Worm (Caenorhabditis elegans) whole organism, L3 larva: Measurements from ENCODE around the gene F31F7.1.

ENCODE experiments used
- ZK546.5 ChIP-seq: sonication (generic microtip); optimal IDR thresholded peaks from 2 replicates; lab custom pipeline; 2017; ENCODE audit warnings: missing biosample characterization, missing genetic modification characterization
- aly-2 ChIP-seq: fragments of 150-350 bp; optimal IDR thresholded peaks from 2 replicates; lab custom pipeline; 2014; ENCODE audit warnings: missing biosample characterization, missing genetic modification characterization
- ceh-16 ChIP-seq: sonication (generic microtip); optimal IDR thresholded peaks from 2 replicates; lab custom pipeline; 2017; ENCODE audit warnings: missing biosample characterization, missing genetic modification characterization
- ceh-28 ChIP-seq: fragments of 150-350 bp; optimal IDR thresholded peaks from 2 replicates; lab custom pipeline; 2014; ENCODE audit warnings: missing biosample characterization, missing genetic modification reagents, missing genetic modification characterization
- daf-12 ChIP-seq: fragments of 150-350 bp; optimal IDR thresholded peaks from 2 replicates; lab custom pipeline; 2014; ENCODE audit warnings: missing biosample characterization, missing genetic modification reagents, missing genetic modification characterization
- egl-27 ChIP-seq: sonication (generic microtip); optimal IDR thresholded peaks from 4 replicates; lab custom pipeline; 2017; ENCODE audit warnings: missing biosample characterization, missing genetic modification reagents, missing genetic modification characterization
- elt-1 ChIP-seq: fragments of 150-350 bp; optimal IDR thresholded peaks from 2 replicates; lab custom pipeline; 2014; ENCODE audit warnings: missing biosample characterization, missing genetic modification characterization
- elt-2 ChIP-seq: sonication (generic microtip); optimal IDR thresholded peaks from 2 replicates; lab custom pipeline; 2016; ENCODE audit warnings: missing genetic modification reagents, mild to moderate bottlenecking, missing genetic modification characterization, missing compliant biosample characterization
- elt-3 ChIP-seq, 3 experiments: fragments of 150-350 bp in 1 of 3; sonication (generic microtip) in 2 of 3; optimal IDR thresholded peaks; 2 replicates in 2 of 3; 4 replicates in 1 of 3; lab custom pipeline; 2014 to 2017; ENCODE audit warnings: missing biosample characterization in 3 of 3, missing genetic modification characterization in 3 of 3
- fos-1 ChIP-seq: fragments of 150-350 bp; optimal IDR thresholded peaks from 2 replicates; lab custom pipeline; 2014; ENCODE audit warnings: missing biosample characterization, missing genetic modification characterization
- hmg-11 ChIP-seq: sonication (generic microtip); optimal IDR thresholded peaks from 2 replicates; lab custom pipeline; 2016; ENCODE audit warnings: missing genetic modification characterization, missing compliant biosample characterization
- jun-1 ChIP-seq: fragments of 150-350 bp; optimal IDR thresholded peaks from 2 replicates; lab custom pipeline; 2014; ENCODE audit warnings: missing biosample characterization, missing genetic modification reagents, missing genetic modification characterization
- lin-15B ChIP-seq: fragments of 150-350 bp; optimal IDR thresholded peaks from 2 replicates; lab custom pipeline; 2014; ENCODE audit warnings: missing biosample characterization, missing genetic modification characterization
- lin-39 ChIP-seq: fragments of 150-350 bp; optimal IDR thresholded peaks from 2 replicates; lab custom pipeline; 2018; ENCODE audit warnings: missing biosample characterization, missing genetic modification reagents, missing genetic modification characterization
- lsy-12 ChIP-seq: sonication (generic microtip); optimal IDR thresholded peaks from 2 replicates; lab custom pipeline; 2016; ENCODE audit warnings: mild to moderate bottlenecking, missing genetic modification characterization, missing compliant biosample characterization
- mdl-1 ChIP-seq: fragments of 150-350 bp; optimal IDR thresholded peaks from 2 replicates; lab custom pipeline; 2014; ENCODE audit warnings: missing biosample characterization, missing genetic modification characterization
- nfya-1 ChIP-seq: sonication (generic microtip); optimal IDR thresholded peaks from 2 replicates; lab custom pipeline; 2017; ENCODE audit warnings: missing genetic modification characterization, mild to moderate bottlenecking, missing compliant biosample characterization, antibody characterized with exemption, moderate library complexity; ENCODE audit not compliant: insufficient read depth
- nhr-11 ChIP-seq: fragments of 150-350 bp; optimal IDR thresholded peaks from 2 replicates; lab custom pipeline; 2014; ENCODE audit warnings: missing biosample characterization, missing genetic modification characterization
- nhr-12 ChIP-seq: fragments of 150-350 bp; optimal IDR thresholded peaks from 2 replicates; lab custom pipeline; 2014; ENCODE audit warnings: missing biosample characterization, missing genetic modification characterization
- nhr-23 ChIP-seq: fragments of 150-350 bp; optimal IDR thresholded peaks from 2 replicates; lab custom pipeline; 2014; ENCODE audit warnings: missing biosample characterization, missing genetic modification reagents, missing genetic modification characterization
- nhr-237 ChIP-seq: fragments of 150-350 bp; optimal IDR thresholded peaks from 2 replicates; lab custom pipeline; 2014; ENCODE audit warnings: missing biosample characterization, missing genetic modification characterization
- nhr-25 ChIP-seq: sonication (generic microtip); optimal IDR thresholded peaks from 2 replicates; lab custom pipeline; 2017; ENCODE audit warnings: missing biosample characterization, missing genetic modification characterization
- nhr-67 ChIP-seq: fragments of 150-350 bp; optimal IDR thresholded peaks from 2 replicates; lab custom pipeline; 2014; ENCODE audit warnings: missing biosample characterization, missing genetic modification characterization
- pha-4 ChIP-seq: fragments of 150-350 bp; optimal IDR thresholded peaks from 2 replicates; lab custom pipeline; 2014; ENCODE audit warnings: missing biosample characterization, missing genetic modification reagents, missing genetic modification characterization
- pqm-1 ChIP-seq: fragments of 150-350 bp; optimal IDR thresholded peaks from 2 replicates; lab custom pipeline; 2017; ENCODE audit warnings: missing biosample characterization, missing genetic modification characterization, inconsistent platforms
- sea-2 ChIP-seq: fragments of 150-350 bp; sonication (generic microtip); optimal IDR thresholded peaks from 4 replicates; lab custom pipeline; 2014; ENCODE audit warnings: missing biosample characterization, missing genetic modification reagents, missing genetic modification characterization
- skn-1 ChIP-seq: fragments of 150-350 bp; optimal IDR thresholded peaks from 2 replicates; lab custom pipeline; 2014; ENCODE audit warnings: missing biosample characterization, missing genetic modification characterization
- snpc-4 ChIP-seq: fragments of 150-350 bp; optimal IDR thresholded peaks from 2 replicates; lab custom pipeline; 2014; ENCODE audit warnings: missing biosample characterization, missing genetic modification characterization
- unc-62 ChIP-seq: fragments of 150-350 bp; sonication (generic microtip); optimal IDR thresholded peaks from 4 replicates; lab custom pipeline; 2014; ENCODE audit warnings: missing biosample characterization, missing genetic modification reagents, missing genetic modification characterization
- ztf-11 ChIP-seq: fragments of 150-350 bp; optimal IDR thresholded peaks from 2 replicates; lab custom pipeline; 2014; ENCODE audit warnings: missing biosample characterization, missing genetic modification characterization
- ztf-4 ChIP-seq: fragments of 150-350 bp; optimal IDR thresholded peaks from 2 replicates; lab custom pipeline; 2014; ENCODE audit warnings: missing biosample characterization, missing genetic modification characterization

Gene F31F7.1

ce11 chrV:6286343-6286742, 10.1 kb downstream of the F31F7.1 start, which contains the start of gene srn-1:
srn-1 (minus strand) TSS chrV:6286443.
- TF ChIP-seq ztf-11: no peak
- TF ChIP-seq lin-39 (tag; lab: Kevin White, UChicago): no peak
- TF ChIP-seq nhr-23 (tag; lab: Kevin White, UChicago): no peak
- TF ChIP-seq ceh-16: no peak
- no peak for TF ChIP-seq nhr-12 (tag; lab: Kevin White, UChicago)
- TF ChIP-seq fos-1 (tag; lab: Kevin White, UChicago): no peak
- no peak for TF ChIP-seq nhr-25 (tag; lab: Kevin White, UChicago)
- TF ChIP-seq pqm-1 (tag; lab: Kevin White, UChicago): no peak
- no peak for TF ChIP-seq hmg-11
- no peak for TF ChIP-seq elt-2

- TF ChIP-seq elt-2 (no peak), nhr-11 (no peak), lin-15B (tag; lab: Kevin White, UChicago) (no peak), nhr-67 (tag; lab: Kevin White, UChicago) (no peak), nhr-237 (no peak), skn-1 (no peak), pqm-1 (tag; lab: Kevin White, UChicago) (no peak), nfya-1 (tag; lab: Kevin White, UChicago) (no peak), lsy-12 (tag; lab: Kevin White, UChicago) (no peak), unc-62 (no peak), ceh-16 (no peak), sea-2 (GFP tag; lab: Kevin White, UChicago) (no peak), ztf-11 (no peak)
Measured at ce11 chrV:6288607-6289006, 12.4 kb downstream of the F31F7.1 start, which contains the start of gene K12B6.11. K12B6.11 (plus strand) TSS chrV:6288907.

ce11 chrV:6291301-6291700, 15.1 kb downstream of the F31F7.1 start:
- TF ChIP-seq skn-1 (no peak), pha-4 (tag; lab: Kevin White, UChicago) (peak; percentile 13), elt-2 (peak; percentile 78)

- TF ChIP-seq snpc-4 (tag; lab: Kevin White, UChicago): no peak
- no peak for TF ChIP-seq elt-1 (tag; lab: Kevin White, UChicago)
- TF ChIP-seq ZK546.5 (tag; lab: Kevin White, UChicago): no peak
- peak; percentile 75 for TF ChIP-seq elt-2
- TF ChIP-seq daf-12: no peak
- TF ChIP-seq pqm-1 (tag; lab: Kevin White, UChicago): peak; percentile 25
- TF ChIP-seq mdl-1 (tag; lab: Kevin White, UChicago): no peak
Measured at ce11 chrV:6292401-6292800, 16.2 kb downstream of the F31F7.1 start, which contains the start of gene K12B6.9. K12B6.9 (minus strand) TSS chrV:6292666.

DNA sequence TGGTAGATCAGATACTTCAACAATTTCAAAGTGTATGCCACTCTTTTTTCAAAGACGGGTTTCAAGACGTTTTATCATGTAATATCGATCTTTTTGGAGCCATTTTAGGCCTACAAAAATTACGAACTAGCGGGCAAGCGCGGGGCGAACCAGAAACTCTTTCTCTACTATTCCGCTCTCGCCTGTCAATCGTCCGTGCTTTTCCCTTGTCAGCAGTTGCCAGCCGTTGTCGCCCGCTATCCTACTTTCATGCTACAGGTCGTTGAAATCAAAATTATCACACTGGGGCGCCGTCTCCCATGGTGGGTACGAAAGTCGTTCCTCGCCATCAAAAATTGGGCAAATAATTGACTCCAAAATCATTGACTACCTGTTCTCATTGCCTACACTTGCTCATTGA, 24.8 kb downstream of the F31F7.1 start:
- no peak for TF ChIP-seq nhr-237
- no peak for TF ChIP-seq pha-4 (tag; lab: Kevin White, UChicago)
- TF ChIP-seq aly-2 (tag; lab: Kevin White, UChicago): no peak
- TF ChIP-seq elt-3 (tag; optimal IDR thresholded peaks at IDR 0.05; lab: Kevin White, UChicago): no peak
- TF ChIP-seq daf-12: no peak
- no peak for TF ChIP-seq ceh-28 (tag; lab: Kevin White, UChicago)
- TF ChIP-seq pqm-1 (tag; lab: Kevin White, UChicago): no peak
- TF ChIP-seq fos-1 (tag; lab: Kevin White, UChicago): no peak
- TF ChIP-seq egl-27 (tag; lab: Kevin White, UChicago): no peak
- no peak for TF ChIP-seq sea-2 (GFP tag; lab: Kevin White, UChicago)
- TF ChIP-seq ztf-4 (tag; lab: Kevin White, UChicago): no peak
- TF ChIP-seq, all 47 proteins: peak for 0

- no peak for TF ChIP-seq jun-1 (tag; lab: Kevin White, UChicago)
- peak; percentile 5 for TF ChIP-seq nhr-25 (tag; lab: Kevin White, UChicago)
- TF ChIP-seq elt-1 (tag; lab: Kevin White, UChicago): peak; percentile 55
Measured at ce11 chrV:6302465-6302864, 26.2 kb downstream of the F31F7.1 start.
